Worm (Caenorhabditis elegans) whole organism, L1 larva: ENCODE results near the gene acox-1.5.
A peak's percentile ranks its signal among the peaks of the same experiment; 100 is the strongest.

Experiments
- C04F5.9 ChIP-seq: sonication (generic microtip); optimal IDR thresholded peaks from 2 replicates; lab custom pipeline; 2016; ENCODE audit warnings: missing genetic modification characterization, missing compliant biosample characterization
- C16A3.4 ChIP-seq: fragments of 150-350 bp; optimal IDR thresholded peaks from 2 replicates; lab custom pipeline; 2014; ENCODE audit warnings: missing biosample characterization, missing genetic modification characterization
- F16B12.6 ChIP-seq: fragments of 150-350 bp; optimal IDR thresholded peaks from 2 replicates; lab custom pipeline; 2014; ENCODE audit warnings: missing biosample characterization, missing genetic modification characterization
- alr-1 ChIP-seq: fragments of 200-800 bp; sonication (Bioruptor generic); optimal IDR thresholded peaks from 2 replicates; lab custom pipeline; 2018; ENCODE audit warnings: borderline replicate concordance, mild to moderate bottlenecking, missing genetic modification characterization, missing compliant biosample characterization
- ama-1 ChIP-seq: fragments of 150-350 bp; optimal IDR thresholded peaks from 2 replicates; lab custom pipeline; 2014
- blmp-1 ChIP-seq: fragments of 150-350 bp; optimal IDR thresholded peaks from 2 replicates; lab custom pipeline; 2014; ENCODE audit warnings: missing biosample characterization, missing genetic modification characterization
- ceh-82 ChIP-seq, 3 experiments: fragments of 150-350 bp in 1 of 3; sonication (generic microtip) in 2 of 3; optimal IDR thresholded peaks; 2 replicates each; lab custom pipeline; 2014 to 2017; ENCODE audit warnings: missing biosample characterization in 3 of 3, missing genetic modification characterization in 3 of 3
- ceh-88 ChIP-seq: fragments of 200-800 bp; sonication (Bioruptor generic); IDR thresholded peaks from 2 replicates; pipeline ENCODE4 v1.3.6; 2022; ENCODE audit warnings: missing genetic modification characterization, missing compliant biosample characterization
- ces-1 ChIP-seq: fragments of 150-350 bp; optimal IDR thresholded peaks from 2 replicates; lab custom pipeline; 2014; ENCODE audit warnings: missing biosample characterization, missing genetic modification reagents, missing genetic modification characterization
- dpl-1 ChIP-seq, 3 experiments: fragments of 150-350 bp in 2 of 3; sonication (generic microtip) in 1 of 3; optimal IDR thresholded peaks; 2 replicates each; lab custom pipeline; 2014 to 2017; ENCODE audit warnings: missing biosample characterization in 3 of 3, missing genetic modification characterization in 3 of 3, missing genetic modification reagents in 3 of 3
- efl-1 ChIP-seq, 4 experiments: fragments of 150-350 bp; optimal IDR thresholded peaks in 3 of 4; peaks in 1 of 4; 1 replicate in 1 of 4; 2 replicates in 3 of 4; lab custom pipeline; 2014; ENCODE audit warnings: missing biosample characterization in 2 of 4, missing genetic modification characterization in 2 of 4, missing genetic modification reagents in 2 of 4
- elt-2 ChIP-seq: sonication (generic microtip); optimal IDR thresholded peaks from 2 replicates; lab custom pipeline; 2016; ENCODE audit warnings: missing genetic modification characterization, mild to moderate bottlenecking, inconsistent platforms, missing compliant biosample characterization, missing genetic modification reagents
- elt-3 ChIP-seq, 6 experiments: fragments of 150-350 bp in 1 of 6; sonication (generic microtip); optimal IDR thresholded peaks; 2 replicates each; lab custom pipeline; 2017 to 2018; ENCODE audit warnings: missing biosample characterization in 6 of 6, missing genetic modification characterization in 6 of 6, inconsistent platforms in 1 of 6
- fkh-8 ChIP-seq: sonication (generic microtip); optimal IDR thresholded peaks from 2 replicates; lab custom pipeline; 2016; ENCODE audit warnings: mild to moderate bottlenecking, missing genetic modification characterization, missing compliant biosample characterization
- grh-1 ChIP-seq: fragments of 200-800 bp; sonication (Bioruptor generic); IDR thresholded peaks from 2 replicates; pipeline ENCODE4 v1.3.6; 2022; ENCODE audit warnings: missing genetic modification reagents, missing genetic modification characterization, missing compliant biosample characterization
- lin-14 ChIP-seq: fragments of 200-800 bp; sonication (Bioruptor generic); optimal IDR thresholded peaks from 2 replicates; lab custom pipeline; 2018; ENCODE audit warnings: mild to moderate bottlenecking, missing genetic modification characterization, moderate library complexity, missing compliant biosample characterization
- lin-35 ChIP-seq, 2 experiments: fragments of 150-350 bp; optimal IDR thresholded peaks; 2 replicates each; lab custom pipeline; 2014; ENCODE audit warnings: missing biosample characterization in 2 of 2, missing genetic modification characterization in 2 of 2, missing genetic modification reagents in 2 of 2
- lir-3 ChIP-seq: sonication (generic microtip); optimal IDR thresholded peaks from 2 replicates; lab custom pipeline; 2016; ENCODE audit warnings: mild to moderate bottlenecking, missing genetic modification characterization, moderate library complexity, missing compliant biosample characterization; ENCODE audit not compliant: poor library complexity
- lsy-2 ChIP-seq, 2 experiments: fragments of 150-350 bp; optimal IDR thresholded peaks; 2 replicates each; lab custom pipeline; 2014; ENCODE audit warnings: missing biosample characterization in 2 of 2, missing genetic modification characterization in 2 of 2
- nhr-12 ChIP-seq: sonication (generic microtip); optimal IDR thresholded peaks from 2 replicates; lab custom pipeline; 2017; ENCODE audit warnings: missing biosample characterization, missing genetic modification characterization
- nhr-19 ChIP-seq: fragments of 200-800 bp; sonication (Bioruptor generic); conservative IDR thresholded peaks from 2 replicates; pipeline ENCODE4 v1.3.6; 2022; ENCODE audit warnings: missing genetic modification characterization, missing compliant biosample characterization
- nhr-20 ChIP-seq: sonication (generic microtip); optimal IDR thresholded peaks from 2 replicates; lab custom pipeline; 2016; ENCODE audit warnings: mild to moderate bottlenecking, missing genetic modification characterization, missing compliant biosample characterization
- nhr-28 ChIP-seq: fragments of 150-350 bp; optimal IDR thresholded peaks from 2 replicates; lab custom pipeline; 2014; ENCODE audit warnings: missing biosample characterization, missing genetic modification characterization
- nhr-47 ChIP-seq: sonication (generic microtip); optimal IDR thresholded peaks from 2 replicates; lab custom pipeline; 2016; ENCODE audit warnings: mild to moderate bottlenecking, missing genetic modification characterization, moderate library complexity, missing compliant biosample characterization
- nhr-71 ChIP-seq: sonication (generic microtip); optimal IDR thresholded peaks from 2 replicates; lab custom pipeline; 2016; ENCODE audit warnings: mild to moderate bottlenecking, missing genetic modification characterization, moderate library complexity, missing compliant biosample characterization
- nhr-76 ChIP-seq: sonication (generic microtip); optimal IDR thresholded peaks from 2 replicates; lab custom pipeline; 2017; ENCODE audit warnings: missing biosample characterization, missing genetic modification characterization
- nhr-84 ChIP-seq: sonication (generic microtip); optimal IDR thresholded peaks from 2 replicates; lab custom pipeline; 2017; ENCODE audit warnings: missing biosample characterization, missing genetic modification characterization
- nhr-85 ChIP-seq: sonication (generic microtip); peaks from one replicate; lab custom pipeline; 2016; ENCODE audit warnings: missing genetic modification characterization, inconsistent platforms, missing compliant biosample characterization
- nhr-90 ChIP-seq: sonication (generic microtip); optimal IDR thresholded peaks from 2 replicates; lab custom pipeline; 2016; ENCODE audit warnings: mild to moderate bottlenecking, missing genetic modification characterization, missing compliant biosample characterization; ENCODE audit not compliant: poor library complexity
- rnt-1 ChIP-seq: sonication (generic microtip); optimal IDR thresholded peaks from 2 replicates; lab custom pipeline; 2016; ENCODE audit warnings: mild to moderate bottlenecking, missing genetic modification characterization, moderate library complexity, missing compliant biosample characterization
- skn-1 ChIP-seq: fragments of 150-350 bp; optimal IDR thresholded peaks from 2 replicates; lab custom pipeline; 2014; ENCODE audit warnings: missing biosample characterization, missing genetic modification characterization
- sox-4 ChIP-seq: sonication (generic microtip); optimal IDR thresholded peaks from 2 replicates; lab custom pipeline; 2016; ENCODE audit warnings: missing genetic modification characterization, missing compliant biosample characterization
- sup-37 ChIP-seq: fragments of 200-800 bp; sonication (Bioruptor generic); optimal IDR thresholded peaks from 2 replicates; lab custom pipeline; 2018; ENCODE audit warnings: mild to moderate bottlenecking, missing genetic modification characterization, missing compliant biosample characterization
- unc-30 ChIP-seq: sonication (generic microtip); optimal IDR thresholded peaks from 2 replicates; lab custom pipeline; 2017; ENCODE audit warnings: missing biosample characterization, missing genetic modification characterization
- unc-62 ChIP-seq: fragments of 150-350 bp; optimal IDR thresholded peaks from 2 replicates; lab custom pipeline; 2014; ENCODE audit warnings: missing biosample characterization, missing genetic modification reagents, missing genetic modification characterization
- unc-86 ChIP-seq: sonication (generic microtip); optimal IDR thresholded peaks from 2 replicates; lab custom pipeline; 2016; ENCODE audit warnings: missing genetic modification characterization, missing compliant biosample characterization

Gene acox-1.5

DNA sequence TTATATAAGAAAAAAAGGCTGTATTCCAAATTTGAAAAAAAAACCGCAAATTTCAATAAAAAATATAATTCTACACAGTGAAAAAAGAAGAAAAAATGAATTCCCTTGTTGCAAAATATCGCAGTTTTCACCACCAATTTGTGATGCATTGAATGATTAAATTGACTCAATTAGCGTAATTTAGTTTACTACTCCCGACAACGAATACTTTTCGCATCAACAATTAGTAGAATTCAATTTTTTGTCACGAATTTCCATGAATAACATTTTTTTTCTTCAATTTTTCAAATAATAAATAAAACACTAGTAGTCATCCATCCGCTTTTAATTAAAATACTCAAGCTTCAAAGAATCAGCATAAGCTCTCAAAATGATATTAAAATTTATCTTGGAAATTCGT lies 6.7 kb downstream of the acox-1.5 start (continued):
- TF ChIP-seq ces-1 (GFP tag; lab: Kevin White, UChicago) (no peak), ceh-88 (GFP tag; lab: Robert Waterston, UW) (no peak), nhr-20 (tag; lab: Kevin White, UChicago) (no peak)

DNA sequence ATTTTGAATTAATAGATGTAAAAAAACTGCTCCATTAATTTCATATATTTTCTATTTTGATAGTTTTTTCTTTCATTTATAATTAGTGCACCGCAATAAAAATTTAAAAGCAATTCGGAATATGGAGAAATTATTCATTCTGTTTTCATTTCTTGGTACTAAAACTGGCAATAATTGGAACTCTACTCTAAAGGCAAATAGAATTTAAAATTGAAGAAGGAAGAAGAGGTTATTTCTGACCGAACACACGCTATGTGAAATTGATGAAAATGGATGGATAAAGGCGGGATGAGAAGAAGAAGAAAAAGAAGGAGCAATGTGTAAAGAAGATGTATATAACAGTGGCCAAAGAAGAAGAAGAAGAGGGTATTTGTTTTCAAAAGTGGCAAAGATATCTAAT lies 8.8 kb downstream of the acox-1.5 start:
- TF ChIP-seq C16A3.4 (tag; lab: Kevin White, UChicago): no peak
- no peak for TF ChIP-seq nhr-20 (tag; lab: Kevin White, UChicago)
- no peak for TF ChIP-seq sox-4 (tag; lab: Kevin White, UChicago)
- no peak for TF ChIP-seq nhr-76 (tag; lab: Kevin White, UChicago)
- no peak for TF ChIP-seq unc-62 (GFP tag; lab: Kevin White, UChicago)
- TF ChIP-seq nhr-71 (tag; lab: Kevin White, UChicago): no peak
- TF ChIP-seq elt-3 (tag; optimal IDR thresholded peaks at IDR 0.05; lab: Kevin White, UChicago): no peak
- no peak for TF ChIP-seq rnt-1 (tag; lab: Kevin White, UChicago)
- TF ChIP-seq fkh-8: no peak
- no peak for TF ChIP-seq nhr-12 (tag; lab: Kevin White, UChicago)
- TF ChIP-seq lir-3 (tag; lab: Kevin White, UChicago): no peak
- no peak for TF ChIP-seq skn-1 (tag; lab: Kevin White, UChicago)
- TF ChIP-seq ama-1: no peak
- TF ChIP-seq ceh-82 (tag; optimal IDR thresholded peaks at IDR 0.05; lab: Kevin White, UChicago): no peak
- no peak for TF ChIP-seq nhr-90
- TF ChIP-seq unc-30: no peak
- no peak for TF ChIP-seq sup-37 (GFP tag; lab: Kevin White, UChicago)
- no peak for TF ChIP-seq nhr-19 (GFP tag; lab: Robert Waterston, UW)
- TF ChIP-seq unc-86: no peak

DNA sequence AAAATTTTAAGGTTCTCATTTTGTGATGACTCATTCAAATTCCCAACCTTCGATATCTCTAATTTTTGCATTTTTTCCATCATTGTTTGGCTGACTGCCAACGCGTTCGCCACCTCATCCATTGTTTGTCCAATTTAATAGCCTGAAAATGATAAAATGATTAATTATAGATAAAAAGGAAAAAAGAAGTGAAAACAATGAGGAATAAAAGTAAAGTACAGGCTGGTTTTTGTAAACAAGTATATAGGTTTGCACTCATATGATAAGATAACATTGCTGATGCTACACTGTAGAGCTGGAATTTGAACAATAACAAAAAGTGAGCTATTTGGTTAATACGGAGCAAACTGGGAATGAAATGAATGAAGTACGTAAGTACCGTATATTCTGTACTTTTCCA lies 9.8 kb downstream of the acox-1.5 start, which contains the start of gene C48B4.3:
TSS of gene C48B4.3 (minus strand) at position 149 of the 400 bp plus-strand sequence.
- TF ChIP-seq elt-3 (tag; optimal IDR thresholded peaks at IDR 0.05; lab: Kevin White, UChicago): no peak
- TF ChIP-seq grh-1 (GFP tag; lab: Robert Waterston, UW): no peak
- no peak for TF ChIP-seq nhr-28 (tag; lab: Kevin White, UChicago)
- peak; percentile 6 for TF ChIP-seq elt-2 (tag; lab: Kevin White, UChicago)
- TF ChIP-seq C04F5.9 (tag; lab: Kevin White, UChicago): no peak
- TF ChIP-seq, all 84 proteins: peak for 1

DNA sequence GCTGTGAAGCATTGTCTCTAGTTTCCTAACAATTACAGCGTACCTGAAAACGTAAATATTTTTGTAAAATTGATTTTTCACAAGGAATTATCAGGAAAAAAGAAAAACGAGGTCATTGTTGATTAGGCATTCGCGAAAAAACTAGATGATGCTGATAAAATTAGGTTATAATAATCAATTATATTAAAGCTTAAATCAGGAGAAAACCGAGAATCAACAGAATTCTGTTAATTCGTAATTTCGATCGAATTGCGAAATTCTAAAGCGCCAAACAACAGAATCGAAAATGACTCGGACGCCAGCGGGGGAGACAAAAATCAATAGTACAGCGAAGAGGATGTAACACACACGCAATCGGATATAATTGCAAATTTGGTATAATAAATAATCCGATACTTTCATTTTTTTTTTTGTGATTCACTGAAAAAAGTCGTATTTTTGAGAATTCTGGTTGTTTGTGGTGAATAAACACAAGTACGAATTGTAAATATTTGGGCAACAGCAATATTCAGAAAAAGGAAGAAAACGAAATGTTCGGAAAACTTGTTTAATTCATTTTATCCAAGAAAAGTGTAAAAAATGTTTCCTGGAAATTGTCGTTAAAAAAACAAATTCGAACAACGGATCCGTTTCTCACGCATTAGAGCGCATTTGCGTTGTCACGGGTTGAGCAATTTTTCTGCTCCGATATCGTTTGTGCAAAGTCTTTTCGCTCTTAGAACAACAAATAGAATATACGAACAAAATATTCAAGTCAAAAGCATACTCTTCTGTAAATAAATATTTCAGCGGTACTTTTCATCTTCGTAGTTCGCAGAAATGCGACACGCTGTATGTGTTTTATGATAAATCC lies 11.7 kb downstream of the acox-1.5 start, which contains the start of gene ced-7:
TSS of gene ced-7 (minus strand) at position 51 of the 853 bp plus-strand sequence.
- TF ChIP-seq nhr-47 (tag; lab: Kevin White, UChicago) (peak; percentile 11), nhr-71 (tag; lab: Kevin White, UChicago) (peak; percentile 46), elt-3 (tag; optimal IDR thresholded peaks at IDR 0.05; lab: Kevin White, UChicago) (no peak), C16A3.4 (tag; lab: Kevin White, UChicago) (peak; percentile 42), lin-14 (GFP tag; lab: Kevin White, UChicago) (peak; percentile 74), alr-1 (no peak), nhr-84 (tag; lab: Kevin White, UChicago) (no peak), nhr-20 (tag; lab: Kevin White, UChicago) (peak; percentile 9), nhr-85 (tag; lab: Kevin White, UChicago) (peak; percentile 14), fkh-8 (peak; percentile 75), blmp-1 (tag; lab: Kevin White, UChicago) (peak; percentile 57), F16B12.6 (tag; lab: Kevin White, UChicago) (peak; percentile 8), lin-35 (GFP tag; optimal IDR thresholded peaks at IDR 0.05; lab: Kevin White, UChicago) (peak; percentile 15 to 37), efl-1 (optimal IDR thresholded peaks at IDR 0.05; lab: Kevin White, UChicago) (peak; percentile 30 to 39), efl-1 (GFP tag; optimal IDR thresholded peaks at IDR 0.05 in 1 of 2; lab: Kevin White, UChicago) (peak; percentile 49 to 92), lsy-2 (tag; optimal IDR thresholded peaks at IDR 0.05; lab: Kevin White, UChicago) (peak; percentile 26 to 52), unc-86 (peak; percentile 22), dpl-1 (GFP tag; optimal IDR thresholded peaks at IDR 0.05; lab: Kevin White, UChicago) (peak in 2 of 3 experiments; percentile 4 to 52), ama-1 (no peak)
